Fruit fly (Drosophila melanogaster) whole organism, embryonic: ENCODE results near the gene AGO2.
A peak's percentile ranks its signal among the peaks of the same experiment; 100 is the strongest.

Experiments used
- C15 ChIP-seq: fragments of 200-800 bp; sonication (Bioruptor generic); IDR thresholded peaks from 3 replicates; pipeline ENCODE4 v1.3.6; 2022; ENCODE audit warnings: missing biosample characterization, missing genetic modification characterization
- CG10209 ChIP-seq: fragments of 200-800 bp; sonication (Bioruptor generic); optimal IDR thresholded peaks from 3 replicates; lab custom pipeline; 2017; ENCODE audit warnings: missing biosample characterization, mild to moderate bottlenecking, missing genetic modification characterization, missing genetic modification reagents
- CG11093 ChIP-seq: fragments of 200-800 bp; sonication (Bioruptor generic); IDR thresholded peaks from 3 replicates; pipeline ENCODE4 v1.3.6; 2022; ENCODE audit warnings: missing biosample characterization, missing genetic modification characterization
- CG11504 ChIP-seq: fragments of 200-800 bp; sonication (Bioruptor generic); optimal IDR thresholded peaks from 3 replicates; lab custom pipeline; 2019; ENCODE audit warnings: missing biosample characterization, mild to moderate bottlenecking, missing genetic modification characterization, moderate library complexity
- CG13775 ChIP-seq: fragments of 200-800 bp; sonication (Bioruptor generic); optimal IDR thresholded peaks from 3 replicates; lab custom pipeline; 2017; ENCODE audit warnings: missing biosample characterization, mild to moderate bottlenecking, missing genetic modification characterization
- CG14441 ChIP-seq: fragments of 200-800 bp; sonication (Bioruptor generic); IDR thresholded peaks from 2 replicates; pipeline ENCODE4 v1.3.6; 2022; ENCODE audit warnings: missing biosample characterization, missing genetic modification characterization
- CG17361 ChIP-seq: fragments of 200-800 bp; sonication (Bioruptor generic); IDR thresholded peaks from 3 replicates; pipeline ENCODE4 v1.3.6; 2022; ENCODE audit warnings: missing biosample characterization, missing genetic modification characterization
- CG17802 ChIP-seq: fragments of 200-800 bp; sonication (Bioruptor generic); optimal IDR thresholded peaks from 2 replicates; lab custom pipeline; 2018; ENCODE audit warnings: missing biosample characterization, mild to moderate bottlenecking, missing genetic modification characterization, moderate library complexity
- CG2199 ChIP-seq: fragments of 200-800 bp; sonication (Bioruptor generic); IDR thresholded peaks from 3 replicates; pipeline ENCODE4 v1.3.6; 2022; ENCODE audit warnings: missing biosample characterization, missing genetic modification characterization
- CG3065 ChIP-seq: fragments of 200-800 bp; sonication (Bioruptor generic); optimal IDR thresholded peaks from 2 replicates; lab custom pipeline; 2016; ENCODE audit warnings: missing biosample characterization, missing genetic modification characterization
- CG31365 ChIP-seq: fragments of 200-800 bp; sonication (Bioruptor generic); optimal IDR thresholded peaks from 2 replicates; lab custom pipeline; 2018; ENCODE audit warnings: missing biosample characterization, mild to moderate bottlenecking, missing genetic modification characterization
- CG31388 ChIP-seq: fragments of 200-800 bp; sonication (Bioruptor generic); optimal IDR thresholded peaks from 2 replicates; lab custom pipeline; 2016; ENCODE audit warnings: missing biosample characterization, missing genetic modification characterization
- CG3163 ChIP-seq: fragments of 200-800 bp; sonication (Bioruptor generic); optimal IDR thresholded peaks from 3 replicates; lab custom pipeline; 2016; ENCODE audit warnings: missing biosample characterization, missing genetic modification characterization
- CG4404 ChIP-seq: fragments of 200-800 bp; sonication (Bioruptor generic); IDR thresholded peaks from 2 replicates; pipeline ENCODE4 v1.3.6; 2022; ENCODE audit warnings: missing biosample characterization, missing genetic modification characterization
- CG4707 ChIP-seq: fragments of 200-800 bp; sonication (Bioruptor generic); optimal IDR thresholded peaks from 2 replicates; lab custom pipeline; 2018; ENCODE audit warnings: missing biosample characterization, mild to moderate bottlenecking, missing genetic modification characterization, moderate library complexity
- CG5953 ChIP-seq: fragments of 200-800 bp; sonication (Bioruptor generic); IDR thresholded peaks from 2 replicates; pipeline ENCODE4 v1.3.6; 2022; ENCODE audit warnings: missing biosample characterization, missing genetic modification characterization
- CG8388 ChIP-seq: fragments of 200-800 bp; sonication (Bioruptor generic); optimal IDR thresholded peaks from 2 replicates; lab custom pipeline; 2019; ENCODE audit warnings: missing biosample characterization, mild to moderate bottlenecking, missing genetic modification characterization, moderate library complexity
- CG9437 ChIP-seq: fragments of 200-800 bp; sonication (Bioruptor generic); optimal IDR thresholded peaks from 2 replicates; lab custom pipeline; 2018; ENCODE audit warnings: missing biosample characterization, mild to moderate bottlenecking, missing genetic modification characterization
- Dbx ChIP-seq: fragments of 200-800 bp; sonication (Bioruptor generic); IDR thresholded peaks from 3 replicates; pipeline ENCODE4 v1.3.6; 2022; ENCODE audit warnings: missing biosample characterization, missing genetic modification characterization
- Dll ChIP-seq: fragments of 200-800 bp; sonication (Bioruptor generic); IDR thresholded peaks from 4 replicates; pipeline ENCODE4 v1.3.6; 2022; ENCODE audit warnings: missing biosample characterization, missing genetic modification characterization; ENCODE audit not compliant: partially characterized antibody
- Doc3 ChIP-seq: fragments of 200-800 bp; sonication (Bioruptor generic); IDR thresholded peaks from 3 replicates; pipeline ENCODE4 v1.3.6; 2022; ENCODE audit warnings: missing biosample characterization, missing genetic modification characterization; ENCODE audit not compliant: partially characterized antibody
- Hr78 ChIP-seq, 2 experiments: fragments of 200-800 bp in 1 of 2; fragments of >200 bp in 1 of 2; sonication (Bioruptor generic) in 1 of 2; optimal IDR thresholded peaks; 2 replicates each; lab custom pipeline; 2017 to 2019; ENCODE audit warnings: missing biosample characterization in 2 of 2, missing genetic modification characterization in 2 of 2, mild to moderate bottlenecking in 1 of 2, moderate library complexity in 1 of 2
- Opbp ChIP-seq: fragments of 200-800 bp; sonication (Bioruptor generic); IDR thresholded peaks from 3 replicates; pipeline ENCODE4 v1.3.6; 2022; ENCODE audit warnings: missing biosample characterization, missing genetic modification characterization; ENCODE audit not compliant: partially characterized antibody
- Pdp1 ChIP-seq, 2 experiments: fragments of 200-800 bp; sonication (Bioruptor generic); optimal IDR thresholded peaks; 3 replicates each; lab custom pipeline; 2016; ENCODE audit warnings: missing biosample characterization in 2 of 2, missing genetic modification characterization in 2 of 2, mild to moderate bottlenecking in 1 of 2, moderate library complexity in 1 of 2
- Ptx1 ChIP-seq: fragments of 200-800 bp; sonication (Bioruptor generic); IDR thresholded peaks from 2 replicates; pipeline ENCODE4 v1.3.6; 2022; ENCODE audit warnings: missing biosample characterization, missing genetic modification characterization
- Trl ChIP-seq, 3 experiments: fragments of >200 bp in 2 of 3; fragments of 200-800 bp in 1 of 3; sonication (Bioruptor generic) in 1 of 3; optimal IDR thresholded peaks; 2 replicates in 1 of 3; 3 replicates in 2 of 3; lab custom pipeline; 2016 to 2017; ENCODE audit warnings: missing biosample characterization in 1 of 3, missing genetic modification characterization in 1 of 3
- Xrp1 ChIP-seq: fragments of 200-800 bp; sonication (Bioruptor generic); IDR thresholded peaks from 2 replicates; pipeline ENCODE4 v1.3.6; 2022; ENCODE audit warnings: missing biosample characterization, missing genetic modification characterization
- bbx ChIP-seq: fragments of 200-800 bp; sonication (Bioruptor generic); IDR thresholded peaks from 2 replicates; pipeline ENCODE4 v1.3.6; 2022; ENCODE audit warnings: missing biosample characterization, missing genetic modification characterization; ENCODE audit not compliant: partially characterized antibody
- cad ChIP-seq: fragments of >200 bp; optimal IDR thresholded peaks from 2 replicates; lab custom pipeline; 2017; ENCODE audit warnings: missing biosample characterization, missing genetic modification characterization
- chinmo ChIP-seq: fragments of 200-800 bp; sonication (Bioruptor generic); IDR thresholded peaks from 4 replicates; pipeline ENCODE4 v1.3.6; 2022; ENCODE audit warnings: missing biosample characterization, missing genetic modification characterization; ENCODE audit not compliant: partially characterized antibody
- chm ChIP-seq: fragments of 200-800 bp; sonication (Bioruptor generic); IDR thresholded peaks from 2 replicates; pipeline ENCODE4 v1.3.6; 2022; ENCODE audit warnings: missing biosample characterization, missing genetic modification characterization
- cwo ChIP-seq: fragments of 200-800 bp; sonication (Bioruptor generic); optimal IDR thresholded peaks from 3 replicates; lab custom pipeline; 2017; ENCODE audit warnings: missing biosample characterization, missing genetic modification characterization, mild to moderate bottlenecking, moderate library complexity, missing genetic modification reagents
- dm ChIP-seq: fragments of 200-800 bp; sonication (Bioruptor generic); optimal IDR thresholded peaks from 3 replicates; lab custom pipeline; 2016; ENCODE audit warnings: missing biosample characterization, missing genetic modification characterization
- en ChIP-seq: fragments of 200-800 bp; sonication (Bioruptor generic); optimal IDR thresholded peaks from 2 replicates; lab custom pipeline; 2016; ENCODE audit warnings: missing biosample characterization, missing genetic modification characterization
- jigr1 ChIP-seq: fragments of 200-800 bp; sonication (Bioruptor generic); IDR thresholded peaks from 3 replicates; pipeline ENCODE4 v1.3.6; 2022; ENCODE audit warnings: missing biosample characterization, missing genetic modification characterization
- kni ChIP-seq: fragments of 200-800 bp; sonication (Bioruptor generic); optimal IDR thresholded peaks from 3 replicates; lab custom pipeline; 2017; ENCODE audit warnings: mild to moderate bottlenecking, missing biosample characterization, missing genetic modification reagents, missing genetic modification characterization
- maf-S ChIP-seq: fragments of 200-800 bp; sonication (Bioruptor generic); optimal IDR thresholded peaks from 2 replicates; lab custom pipeline; 2016; ENCODE audit warnings: missing biosample characterization, missing genetic modification characterization
- mam ChIP-seq: fragments of 200-800 bp; sonication (Bioruptor generic); optimal IDR thresholded peaks from 3 replicates; lab custom pipeline; 2016; ENCODE audit warnings: missing biosample characterization, missing genetic modification characterization
- odd ChIP-seq: fragments of 200-800 bp; sonication (Bioruptor generic); optimal IDR thresholded peaks from 2 replicates; lab custom pipeline; 2017; ENCODE audit warnings: missing biosample characterization, mild to moderate bottlenecking, missing genetic modification characterization
- onecut ChIP-seq: fragments of 200-800 bp; sonication (Bioruptor generic); IDR thresholded peaks from 2 replicates; pipeline ENCODE4 v1.3.6; 2022; ENCODE audit warnings: missing biosample characterization, missing genetic modification characterization
- org-1 ChIP-seq: fragments of 200-800 bp; sonication (Bioruptor generic); optimal IDR thresholded peaks from 2 replicates; lab custom pipeline; 2017; ENCODE audit warnings: missing biosample characterization, missing genetic modification characterization
- pho ChIP-seq: fragments of 200-800 bp; sonication (Bioruptor generic); optimal IDR thresholded peaks from 2 replicates; lab custom pipeline; 2016; ENCODE audit warnings: missing biosample characterization, missing genetic modification characterization
- pros ChIP-seq: fragments of 200-800 bp; sonication (Bioruptor generic); optimal IDR thresholded peaks from 3 replicates; lab custom pipeline; 2019; ENCODE audit warnings: missing biosample characterization, mild to moderate bottlenecking, missing genetic modification characterization, moderate library complexity
- sc ChIP-seq, 3 experiments: fragments of >200 bp in 2 of 3; fragments of 200-800 bp in 1 of 3; sonication (Bioruptor generic) in 1 of 3; optimal IDR thresholded peaks; 2 replicates in 2 of 3; 3 replicates in 1 of 3; lab custom pipeline; 2017; ENCODE audit warnings: mild to moderate bottlenecking in 1 of 3, missing biosample characterization in 1 of 3, missing genetic modification characterization in 1 of 3, missing genetic modification reagents in 1 of 3
- sens ChIP-seq: fragments of 200-800 bp; sonication (Bioruptor generic); peaks from one replicate; lab custom pipeline; 2016; ENCODE audit warnings: missing biosample characterization, missing genetic modification characterization
- sna ChIP-seq: fragments of 200-800 bp; sonication (Bioruptor generic); IDR thresholded peaks from 2 replicates; pipeline ENCODE4 v1.3.6; 2022; ENCODE audit warnings: missing biosample characterization, missing genetic modification characterization; ENCODE audit not compliant: partially characterized antibody
- sr ChIP-seq: fragments of 200-800 bp; sonication (Bioruptor generic); IDR thresholded peaks from 3 replicates; pipeline ENCODE4 v1.3.6; 2022; ENCODE audit warnings: missing biosample characterization, missing genetic modification characterization
- yki ChIP-seq: fragments of >200 bp; optimal IDR thresholded peaks from 3 replicates; lab custom pipeline; 2018

AGO2 gene

DNA sequence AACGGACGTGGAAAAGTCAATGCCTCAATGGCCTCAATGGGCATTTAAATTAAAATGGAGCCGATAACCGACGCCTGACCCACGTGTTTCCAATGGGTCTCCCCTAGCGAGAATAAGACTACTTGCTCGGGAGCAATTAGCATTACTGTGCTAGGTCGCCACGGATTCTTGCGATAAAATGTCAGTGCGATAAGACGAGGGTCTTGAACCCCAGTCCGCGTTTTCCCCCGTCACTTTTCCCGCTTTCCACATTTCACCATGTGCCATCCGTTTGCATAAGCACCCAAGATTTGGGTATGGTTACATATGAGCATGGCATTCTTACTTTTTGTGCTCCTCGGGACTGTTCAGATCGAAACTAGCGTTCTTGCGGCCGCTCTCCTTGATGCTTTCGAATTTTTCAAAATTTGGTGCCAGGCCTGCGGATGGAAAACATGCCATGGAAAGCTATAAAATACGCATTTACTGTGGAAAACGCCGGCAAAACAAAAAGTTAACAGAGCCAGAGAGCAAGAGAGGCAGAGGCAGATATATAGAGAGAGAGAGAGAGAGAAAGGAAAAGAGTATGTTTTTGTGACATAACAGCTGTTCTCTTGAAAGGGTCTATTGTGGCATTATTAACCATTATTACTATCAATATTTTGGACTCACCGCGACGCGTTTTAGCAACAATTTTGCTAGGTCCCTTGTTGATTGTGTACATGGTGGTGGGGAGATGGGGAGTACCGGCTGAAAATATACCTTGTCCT lies 46.6 kb upstream of the AGO2 start:
- TF ChIP-seq Xrp1 (GFP tag; lab: Robert Waterston, UW) = 0 out of 2 replicates have a peak, but pooled peaks have one; percentile 4
- no peak for TF ChIP-seq org-1 (GFP tag; lab: Kevin White, UChicago)
- peak; percentile 33 for TF ChIP-seq dm (GFP tag; lab: Kevin White, UChicago)
- TF ChIP-seq Hr78 (GFP tag; optimal IDR thresholded peaks at IDR 0.05; lab: Kevin White, UChicago) = peak in 1 of 2 experiments; percentile 81
- TF ChIP-seq kni (GFP tag; lab: Kevin White, UChicago) = no peak
- no peak for TF ChIP-seq sr (GFP tag; lab: Robert Waterston, UW)
- peak; percentile 9; the same call in 1 of the 2 replicates for TF ChIP-seq CG14441
- peak; percentile 15 for TF ChIP-seq cwo (GFP tag; lab: Kevin White, UChicago)
- TF ChIP-seq chm (GFP tag; lab: Robert Waterston, UW) = 0 out of 2 replicates have a peak, but pooled peaks have one; percentile 21
- no peak for TF ChIP-seq pho
- peak; percentile 19 for TF ChIP-seq CG9437 (GFP tag; lab: Kevin White, UChicago)
- no peak for TF ChIP-seq CG3065 (GFP tag; lab: Kevin White, UChicago)
- peak; percentile 66 for TF ChIP-seq yki
- TF ChIP-seq Trl (optimal IDR thresholded peaks at IDR 0.05; lab: Kevin White, UChicago) = peak; percentile 95 to 97
- no peak for TF ChIP-seq Trl (GFP tag; optimal IDR thresholded peaks at IDR 0.05; lab: Kevin White, UChicago)
- peak in 1 of 2 experiments; percentile 90 for TF ChIP-seq Pdp1 (GFP tag; optimal IDR thresholded peaks at IDR 0.05; lab: Kevin White, UChicago)
- TF ChIP-seq jigr1 (GFP tag; lab: Robert Waterston, UW) = no peak
- TF ChIP-seq CG17802 (tag; lab: Kevin White, UChicago) = peak; percentile 90
- peak; percentile 11 for TF ChIP-seq CG3163 (GFP tag; lab: Kevin White, UChicago)
- TF ChIP-seq cad = peak; percentile 2
- TF ChIP-seq Ptx1 = no peak
- no peak for TF ChIP-seq CG31365 (tag; lab: Kevin White, UChicago)
- TF ChIP-seq pros (GFP tag; lab: Kevin White, UChicago) = peak; percentile 2
- 0 out of 3 replicates have a peak, but pooled peaks have one; percentile 11 for TF ChIP-seq Doc3 (GFP tag; lab: Robert Waterston, UW)
- 0 out of 4 replicates have a peak, but pooled peaks have one; percentile 29 for TF ChIP-seq chinmo (GFP tag; lab: Robert Waterston, UW)
- peak; percentile 15; the same call in 1 of the 2 replicates for TF ChIP-seq bbx (GFP tag; lab: Robert Waterston, UW)
- TF ChIP-seq Opbp (GFP tag; lab: Robert Waterston, UW) = 0 out of 3 replicates have a peak, but pooled peaks have one; percentile 10
- TF ChIP-seq CG2199 (GFP tag; lab: Robert Waterston, UW) = 0 out of 3 replicates have a peak, but pooled peaks have one; percentile 35
- TF ChIP-seq Dll (GFP tag; lab: Robert Waterston, UW) = 0 out of 4 replicates have a peak, but pooled peaks have one; percentile 46
- TF ChIP-seq CG13775 (GFP tag; lab: Kevin White, UChicago) = no peak
- peak; percentile 47 for TF ChIP-seq CG4707 (GFP tag; lab: Kevin White, UChicago)
- TF ChIP-seq sens = peak; percentile 62
- TF ChIP-seq, all 482 proteins: peak for 22

- TF ChIP-seq CG11093 (GFP tag; lab: Robert Waterston, UW) (peak; percentile 79; the same call in 2 of the 3 replicates), Dbx (GFP tag; lab: Robert Waterston, UW) (peak; percentile 95), CG4404 (no peak), CG5953 (GFP tag; lab: Robert Waterston, UW) (peak; percentile 93), sc (optimal IDR thresholded peaks at IDR 0.05; lab: Kevin White, UChicago) (no peak), sc (GFP tag; optimal IDR thresholded peaks at IDR 0.05; lab: Kevin White, UChicago) (peak; percentile 95), mam (GFP tag; lab: Kevin White, UChicago) (peak; percentile 96), sna (GFP tag; lab: Robert Waterston, UW) (no peak), CG11504 (peak; percentile 97), odd (GFP tag; lab: Kevin White, UChicago) (peak; percentile 99), C15 (GFP tag; lab: Robert Waterston, UW) (peak; percentile 93), CG31388 (GFP tag; lab: Kevin White, UChicago) (peak; percentile 89), onecut (GFP tag; lab: Robert Waterston, UW) (peak; percentile 96), maf-S (GFP tag; lab: Kevin White, UChicago) (peak; percentile 94), CG10209 (GFP tag; lab: Kevin White, UChicago) (peak; percentile 97), CG8388 (peak; percentile 98), CG17361 (GFP tag; lab: Robert Waterston, UW) (peak; percentile 96), en (peak; percentile 97)
Measured at dm6 chr3L:15508233-15508632, 45.7 kb upstream of the AGO2 start, which contains the start of gene CG7841. Gene CG7841 (minus strand): TSS chr3L:15508252.
